Worm (Caenorhabditis elegans) whole organism, L2 larva: Measurements from ENCODE around the gene C27H6.8.

Experiments
- C34F6.9 ChIP-seq: fragments of 150-350 bp; optimal IDR thresholded peaks from 2 replicates; lab custom pipeline; 2014; ENCODE audit warnings: missing biosample characterization, missing genetic modification characterization
- F13H6.1 ChIP-seq: sonication (generic microtip); optimal IDR thresholded peaks from 2 replicates; lab custom pipeline; 2016; ENCODE audit warnings: missing genetic modification characterization, missing compliant biosample characterization
- ZK546.5 ChIP-seq: sonication (generic microtip); optimal IDR thresholded peaks from 2 replicates; lab custom pipeline; 2017; ENCODE audit warnings: missing biosample characterization, missing genetic modification characterization
- ama-1 ChIP-seq: fragments of 150-350 bp; optimal IDR thresholded peaks from 2 replicates; lab custom pipeline; 2018; ENCODE audit warnings: inconsistent platforms
- ceh-16 ChIP-seq: fragments of 150-350 bp; optimal IDR thresholded peaks from 2 replicates; lab custom pipeline; 2014; ENCODE audit warnings: missing biosample characterization, missing genetic modification characterization
- ceh-82 ChIP-seq: fragments of 150-350 bp; optimal IDR thresholded peaks from 2 replicates; lab custom pipeline; 2014; ENCODE audit warnings: missing biosample characterization, missing genetic modification characterization
- crh-2 ChIP-seq: sonication (generic microtip); optimal IDR thresholded peaks from 2 replicates; lab custom pipeline; 2017; ENCODE audit warnings: missing biosample characterization, missing genetic modification characterization
- dmd-4 ChIP-seq: sonication (generic microtip); optimal IDR thresholded peaks from 2 replicates; lab custom pipeline; 2017; ENCODE audit warnings: missing biosample characterization, missing genetic modification characterization
- egl-27 ChIP-seq: sonication (generic microtip); optimal IDR thresholded peaks from 3 replicates; lab custom pipeline; 2017; ENCODE audit warnings: missing biosample characterization, missing genetic modification reagents, missing genetic modification characterization
- elt-3 ChIP-seq: sonication (generic microtip); optimal IDR thresholded peaks from 2 replicates; lab custom pipeline; 2017; ENCODE audit warnings: missing biosample characterization, missing genetic modification characterization
- fos-1 ChIP-seq: fragments of 150-350 bp; optimal IDR thresholded peaks from 2 replicates; lab custom pipeline; 2014; ENCODE audit warnings: missing biosample characterization, missing genetic modification characterization
- gmeb-1 ChIP-seq: fragments of 150-350 bp; optimal IDR thresholded peaks from 2 replicates; lab custom pipeline; 2014; ENCODE audit warnings: missing biosample characterization, missing genetic modification characterization
- lin-11 ChIP-seq: fragments of 150-350 bp; sonication (generic microtip); optimal IDR thresholded peaks from 2 replicates; lab custom pipeline; 2014; ENCODE audit warnings: missing biosample characterization, missing genetic modification characterization, inconsistent platforms, mixed read lengths
- lin-13 ChIP-seq: fragments of 150-350 bp; optimal IDR thresholded peaks from 2 replicates; lab custom pipeline; 2014; ENCODE audit warnings: missing biosample characterization, missing genetic modification reagents, missing genetic modification characterization
- lin-39 ChIP-seq: fragments of 150-350 bp; optimal IDR thresholded peaks from 2 replicates; lab custom pipeline; 2014; ENCODE audit warnings: missing biosample characterization, missing genetic modification reagents, missing genetic modification characterization
- lsy-2 ChIP-seq, 2 experiments: fragments of 150-350 bp in 1 of 2; sonication (generic microtip) in 1 of 2; optimal IDR thresholded peaks; 2 replicates each; lab custom pipeline; 2014 to 2017; ENCODE audit warnings: missing biosample characterization in 2 of 2, missing genetic modification characterization in 2 of 2
- mdl-1 ChIP-seq, 2 experiments: fragments of 150-350 bp in 1 of 2; sonication (generic microtip) in 1 of 2; optimal IDR thresholded peaks; 2 replicates each; lab custom pipeline; 2017; ENCODE audit warnings: missing biosample characterization in 2 of 2, missing genetic modification characterization in 2 of 2
- nhr-11 ChIP-seq: fragments of 150-350 bp; optimal IDR thresholded peaks from 2 replicates; lab custom pipeline; 2014; ENCODE audit warnings: missing biosample characterization, missing genetic modification characterization
- nhr-12 ChIP-seq: fragments of 150-350 bp; optimal IDR thresholded peaks from 2 replicates; lab custom pipeline; 2014; ENCODE audit warnings: missing biosample characterization, missing genetic modification characterization
- nhr-129 ChIP-seq: fragments of 150-350 bp; optimal IDR thresholded peaks from 2 replicates; lab custom pipeline; 2014; ENCODE audit warnings: missing biosample characterization, missing genetic modification characterization
- nhr-21 ChIP-seq: fragments of 150-350 bp; optimal IDR thresholded peaks from 2 replicates; lab custom pipeline; 2014; ENCODE audit warnings: missing biosample characterization, missing genetic modification characterization
- nhr-237 ChIP-seq: fragments of 150-350 bp; optimal IDR thresholded peaks from 2 replicates; lab custom pipeline; 2014; ENCODE audit warnings: missing biosample characterization, missing genetic modification characterization
- nhr-25 ChIP-seq: fragments of 150-350 bp; sonication (generic microtip); optimal IDR thresholded peaks from 3 replicates; lab custom pipeline; 2014; ENCODE audit warnings: missing biosample characterization, missing genetic modification characterization
- nhr-77 ChIP-seq: fragments of 150-350 bp; optimal IDR thresholded peaks from 2 replicates; lab custom pipeline; 2014; ENCODE audit warnings: missing biosample characterization, missing genetic modification characterization
- sem-4 ChIP-seq: fragments of 150-350 bp; optimal IDR thresholded peaks from 2 replicates; lab custom pipeline; 2014; ENCODE audit warnings: missing biosample characterization, missing genetic modification reagents, missing genetic modification characterization
- skn-1 ChIP-seq: sonication (generic microtip); optimal IDR thresholded peaks from 2 replicates; lab custom pipeline; 2017; ENCODE audit warnings: missing biosample characterization, missing genetic modification characterization
- sma-3 ChIP-seq: sonication (generic microtip); optimal IDR thresholded peaks from 2 replicates; lab custom pipeline; 2016; ENCODE audit warnings: missing genetic modification reagents, missing genetic modification characterization, missing compliant biosample characterization
- sma-9 ChIP-seq, 2 experiments: fragments of 150-350 bp in 1 of 2; sonication (generic microtip) in 1 of 2; optimal IDR thresholded peaks; 2 replicates each; lab custom pipeline; 2014 to 2016; ENCODE audit warnings: missing genetic modification characterization in 2 of 2, mild to moderate bottlenecking in 1 of 2, missing biosample characterization in 1 of 2, missing compliant biosample characterization in 1 of 2, missing genetic modification reagents in 1 of 2, moderate library complexity in 1 of 2
- snpc-4 ChIP-seq: fragments of 150-350 bp; optimal IDR thresholded peaks from 2 replicates; lab custom pipeline; 2014; ENCODE audit warnings: missing biosample characterization, missing genetic modification characterization
- unc-39 ChIP-seq: fragments of 150-350 bp; optimal IDR thresholded peaks from 2 replicates; lab custom pipeline; 2014; ENCODE audit warnings: missing biosample characterization, missing genetic modification characterization
- unc-55 ChIP-seq: fragments of 150-350 bp; sonication (generic microtip); optimal IDR thresholded peaks from 3 replicates; lab custom pipeline; 2014; ENCODE audit warnings: missing biosample characterization, missing genetic modification reagents, missing genetic modification characterization
- unc-62 ChIP-seq: fragments of 150-350 bp; optimal IDR thresholded peaks from 2 replicates; lab custom pipeline; 2014; ENCODE audit warnings: missing biosample characterization, missing genetic modification reagents, missing genetic modification characterization
- zag-1 ChIP-seq: fragments of 150-350 bp; optimal IDR thresholded peaks from 2 replicates; lab custom pipeline; 2014; ENCODE audit warnings: missing biosample characterization, missing genetic modification characterization
- ztf-1 ChIP-seq: fragments of 200-800 bp; sonication (Bioruptor generic); conservative IDR thresholded peaks from 2 replicates; pipeline ENCODE4 v1.3.6; 2022; ENCODE audit warnings: missing genetic modification characterization, missing compliant biosample characterization
- ztf-11 ChIP-seq: sonication (generic microtip); optimal IDR thresholded peaks from 2 replicates; lab custom pipeline; 2017; ENCODE audit warnings: missing biosample characterization, missing genetic modification characterization
- ztf-4 ChIP-seq: fragments of 150-350 bp; optimal IDR thresholded peaks from 2 replicates; lab custom pipeline; 2014; ENCODE audit warnings: missing biosample characterization, missing genetic modification characterization

Gene C27H6.8

DNA sequence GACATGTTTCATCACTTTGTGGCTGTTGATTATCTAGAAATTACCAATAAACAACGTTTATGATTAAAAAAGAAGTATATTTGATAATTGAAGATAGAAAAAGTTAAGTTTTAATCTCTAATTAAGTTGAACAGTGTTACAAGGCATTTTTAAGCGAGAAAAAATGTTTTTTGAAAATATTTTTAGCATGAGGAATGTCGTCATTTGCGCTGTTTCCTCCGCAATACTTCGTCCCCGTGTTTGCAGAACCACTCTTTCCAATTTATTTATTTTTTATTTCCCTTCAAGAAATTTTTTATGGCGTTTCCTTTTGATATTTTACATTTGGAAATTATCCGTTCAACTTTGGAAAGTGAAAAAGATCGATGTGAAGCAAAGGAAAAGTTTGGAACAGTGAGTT, 4.0 kb upstream of the C27H6.8 start, which contains the start of the genes rde-1 and trpp-6:
Gene rde-1 (minus strand): TSS at position 33 of the 400 bp plus-strand sequence.
Gene trpp-6 (plus strand): TSS at position 286 of the 400 bp plus-strand sequence.
- TF ChIP-seq sma-3, result no peak
- no peak for TF ChIP-seq unc-62 (GFP tag; lab: Kevin White, UChicago)
- TF ChIP-seq lin-13, result no peak
- TF ChIP-seq lin-39 (tag; lab: Kevin White, UChicago), result no peak
- no peak for TF ChIP-seq nhr-11
- no peak for TF ChIP-seq ztf-4 (tag; lab: Kevin White, UChicago)
- TF ChIP-seq C34F6.9 (tag; lab: Kevin White, UChicago), result peak; percentile 35
- peak; percentile 55 for TF ChIP-seq unc-55 (GFP tag; lab: Kevin White, UChicago)
- peak; percentile 15 for TF ChIP-seq gmeb-1 (tag; lab: Kevin White, UChicago)
- no peak for TF ChIP-seq ZK546.5 (tag; lab: Kevin White, UChicago)

DNA sequence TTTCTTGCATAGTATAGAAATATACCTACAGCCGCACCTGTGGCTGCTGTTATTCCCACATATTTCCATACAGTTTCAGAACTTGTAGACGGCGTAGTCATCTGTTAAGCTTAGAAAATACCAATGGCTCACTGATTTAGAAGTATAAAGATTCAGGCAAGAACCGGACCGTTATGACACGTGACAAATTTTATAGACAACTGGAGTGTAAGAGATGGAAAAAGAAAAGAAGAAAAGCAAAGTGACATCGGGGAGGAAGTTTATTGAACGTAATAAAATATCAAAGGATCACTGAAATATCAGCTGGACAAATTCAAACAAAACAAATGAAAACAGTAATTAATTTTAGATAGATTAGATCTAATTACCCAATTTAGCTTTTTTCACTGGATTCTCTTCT, 1.4 kb downstream of the C27H6.8 start, which contains the start of gene rmd-2:
Gene rmd-2 (minus strand): TSS at position 101 of the 400 bp plus-strand sequence.
- TF ChIP-seq ztf-4 (tag; lab: Kevin White, UChicago) (no peak), nhr-129 (tag; lab: Kevin White, UChicago) (peak; percentile 1), nhr-25 (tag; lab: Kevin White, UChicago) (no peak), mdl-1 (tag; optimal IDR thresholded peaks at IDR 0.05; lab: Kevin White, UChicago) (no peak), lin-39 (tag; lab: Kevin White, UChicago) (no peak), snpc-4 (tag; lab: Kevin White, UChicago) (no peak), ama-1 (lab: Kevin White, UChicago) (no peak), nhr-237 (tag; lab: Kevin White, UChicago) (no peak)

DNA sequence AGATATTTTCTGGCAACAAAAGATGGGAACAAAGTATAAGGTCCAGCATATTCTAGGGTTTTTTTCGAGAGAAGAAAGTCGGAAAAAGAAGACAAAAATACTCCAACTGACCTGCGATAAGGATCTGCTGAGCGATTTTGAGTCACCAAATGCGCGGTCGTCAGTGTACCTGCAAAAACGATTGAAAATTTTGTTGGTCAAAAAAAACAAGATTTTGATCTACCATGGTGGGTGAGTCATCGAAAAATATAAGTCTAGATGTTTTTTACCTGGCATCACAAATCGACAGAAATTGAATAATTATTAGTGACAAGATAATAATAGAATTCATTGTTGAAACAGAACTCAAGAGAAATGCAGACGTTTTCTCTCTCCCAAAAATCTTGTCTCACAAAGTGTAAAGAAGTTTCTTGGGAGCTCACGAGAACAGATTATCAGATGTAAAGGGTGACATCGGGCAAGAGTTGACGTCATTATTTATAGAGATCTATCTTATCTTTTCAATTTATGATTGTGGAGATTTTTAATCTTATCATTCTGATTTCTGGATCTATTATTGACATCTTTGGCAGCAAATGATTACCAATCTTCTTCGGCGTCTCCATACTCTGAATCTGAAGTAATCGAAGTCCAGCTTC, 2.2 kb downstream of the C27H6.8 start:
- TF ChIP-seq skn-1 (tag; lab: Kevin White, UChicago) (no peak), dmd-4 (tag; lab: Kevin White, UChicago) (no peak), lsy-2 (tag; optimal IDR thresholded peaks at IDR 0.05; lab: Kevin White, UChicago) (peak in 1 of 2 experiments; percentile 17), sma-9 (GFP tag; optimal IDR thresholded peaks at IDR 0.05; lab: Kevin White, UChicago) (peak; percentile 51), sma-9 (tag; optimal IDR thresholded peaks at IDR 0.05; lab: Kevin White, UChicago) (no peak), F13H6.1 (tag; lab: Kevin White, UChicago) (peak; percentile 5)

DNA sequence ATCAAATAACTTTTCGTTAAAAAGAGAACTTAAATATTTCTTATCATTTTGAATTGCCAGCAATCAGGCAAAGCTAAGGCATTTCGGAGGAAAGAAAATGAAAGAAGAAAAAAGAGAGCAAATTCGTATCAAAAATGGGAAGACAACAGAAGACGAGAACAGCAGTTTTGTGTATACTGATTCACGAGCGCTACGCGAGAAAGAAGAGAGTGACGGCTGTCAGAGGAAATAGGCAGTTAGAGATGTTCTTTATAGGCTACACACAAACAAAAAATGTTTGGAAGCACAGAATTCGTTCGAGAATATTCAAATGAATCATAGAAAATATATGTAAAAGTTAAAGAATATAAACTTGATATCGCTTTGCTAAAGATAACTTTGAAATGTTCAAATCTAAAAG, 2.8 kb downstream of the C27H6.8 start:
- TF ChIP-seq nhr-11 (peak; percentile 53), mdl-1 (tag; optimal IDR thresholded peaks at IDR 0.05; lab: Kevin White, UChicago) (no peak), C34F6.9 (tag; lab: Kevin White, UChicago) (peak; percentile 23), ztf-11 (tag; lab: Kevin White, UChicago) (no peak), skn-1 (tag; lab: Kevin White, UChicago) (no peak), ZK546.5 (tag; lab: Kevin White, UChicago) (no peak), sma-9 (GFP tag; optimal IDR thresholded peaks at IDR 0.05; lab: Kevin White, UChicago) (no peak), sma-9 (tag; optimal IDR thresholded peaks at IDR 0.05; lab: Kevin White, UChicago) (no peak), unc-55 (GFP tag; lab: Kevin White, UChicago) (peak; percentile 52), lin-13 (no peak), nhr-12 (tag; lab: Kevin White, UChicago) (no peak), ceh-16 (tag; lab: Kevin White, UChicago) (no peak), ama-1 (lab: Kevin White, UChicago) (peak; percentile 29), ceh-82 (no peak), snpc-4 (tag; lab: Kevin White, UChicago) (no peak), sem-4 (no peak), nhr-21 (no peak), lin-11 (tag; lab: Kevin White, UChicago) (no peak), lin-39 (tag; lab: Kevin White, UChicago) (no peak), nhr-77 (tag; lab: Kevin White, UChicago) (no peak), zag-1 (no peak), gmeb-1 (tag; lab: Kevin White, UChicago) (no peak), unc-39 (tag; lab: Kevin White, UChicago) (no peak), crh-2 (tag; lab: Kevin White, UChicago) (peak; percentile 33), nhr-129 (tag; lab: Kevin White, UChicago) (no peak), elt-3 (tag; lab: Kevin White, UChicago) (no peak), egl-27 (no peak), fos-1 (tag; lab: Kevin White, UChicago) (peak; percentile 58), F13H6.1 (tag; lab: Kevin White, UChicago) (peak; percentile 3), ztf-1 (GFP tag; lab: Robert Waterston, UW) (no peak), nhr-25 (tag; lab: Kevin White, UChicago) (no peak)
- TF ChIP-seq, all 48 proteins: peak for 7
